Worm (Caenorhabditis elegans): Measurements from ENCODE around the gene srd-31.

ce11 chrV:7634657-7635056 is at the start of gene srd-31:
- TF ChIP-seq nhr-21 (tag; optimal IDR thresholded peaks at IDR 0.05) (no peak), aly-2 (tag; optimal IDR thresholded peaks at IDR 0.05) (no peak), mbf-1 (tag; optimal IDR thresholded peaks at IDR 0.05) (no peak), snpc-4 (tag; optimal IDR thresholded peaks at IDR 0.05) (no peak), skn-1 (tag; optimal IDR thresholded peaks at IDR 0.05) (no peak), blmp-1 (tag; optimal IDR thresholded peaks at IDR 0.05; ENCODE audit: insufficient read depth) (no peak), unc-39 (tag; optimal IDR thresholded peaks at IDR 0.05) (no peak), nhr-6 (tag; optimal IDR thresholded peaks at IDR 0.05) (no peak)

Measured in whole organism, L2 larva.